Fruit fly (Drosophila melanogaster) whole organism, embryonic: ENCODE results near the gene dbe.

Experiments
- Aef1 ChIP-seq: fragments of 200-800 bp; sonication (Bioruptor generic); IDR thresholded peaks from 3 replicates; pipeline ENCODE4 v1.3.6; 2022; ENCODE audit warnings: missing biosample characterization, missing genetic modification characterization
- Asciz ChIP-seq: fragments of 200-800 bp; sonication (Bioruptor generic); optimal IDR thresholded peaks from 2 replicates; lab custom pipeline; 2017; ENCODE audit warnings: missing biosample characterization, mild to moderate bottlenecking, missing genetic modification characterization, missing genetic modification reagents
- Atf3 ChIP-seq: fragments of 200-800 bp; sonication (Bioruptor generic); optimal IDR thresholded peaks from 3 replicates; lab custom pipeline; 2016; ENCODE audit warnings: missing biosample characterization, missing genetic modification characterization
- Bdp1 ChIP-seq: fragments of 200-800 bp; sonication (Bioruptor generic); optimal IDR thresholded peaks from 3 replicates; lab custom pipeline; 2016; ENCODE audit warnings: missing biosample characterization, missing genetic modification characterization
- CG10431 ChIP-seq: fragments of 200-800 bp; sonication (Bioruptor generic); optimal IDR thresholded peaks from 3 replicates; lab custom pipeline; 2018; ENCODE audit warnings: missing biosample characterization, mild to moderate bottlenecking, missing genetic modification characterization
- CG11247 ChIP-seq: fragments of 200-800 bp; sonication (Bioruptor generic); IDR thresholded peaks from 2 replicates; pipeline ENCODE4 v1.3.6; 2022; ENCODE audit warnings: missing biosample characterization, missing genetic modification characterization
- CG11504 ChIP-seq: fragments of 200-800 bp; sonication (Bioruptor generic); optimal IDR thresholded peaks from 3 replicates; lab custom pipeline; 2019; ENCODE audit warnings: missing biosample characterization, mild to moderate bottlenecking, missing genetic modification characterization, moderate library complexity
- CG12104 ChIP-seq: fragments of 200-800 bp; sonication (Bioruptor generic); optimal IDR thresholded peaks from 3 replicates; lab custom pipeline; 2016; ENCODE audit warnings: missing biosample characterization, missing genetic modification characterization
- CG12391 ChIP-seq: fragments of 200-800 bp; sonication (Bioruptor generic); optimal IDR thresholded peaks from 3 replicates; lab custom pipeline; 2018; ENCODE audit warnings: missing biosample characterization, mild to moderate bottlenecking, missing genetic modification characterization, moderate library complexity
- CG13296 ChIP-seq: fragments of 200-800 bp; sonication (Bioruptor generic); optimal IDR thresholded peaks from 3 replicates; lab custom pipeline; 2018; ENCODE audit warnings: missing biosample characterization, mild to moderate bottlenecking, missing genetic modification characterization
- CG13424 ChIP-seq: fragments of 200-800 bp; sonication (Bioruptor generic); optimal IDR thresholded peaks from 2 replicates; lab custom pipeline; 2019; ENCODE audit warnings: missing biosample characterization, mild to moderate bottlenecking, missing genetic modification characterization, moderate library complexity
- CG14965 ChIP-seq: fragments of 200-800 bp; sonication (Bioruptor generic); optimal IDR thresholded peaks from 2 replicates; lab custom pipeline; 2016; ENCODE audit warnings: missing biosample characterization, missing genetic modification characterization, borderline replicate concordance
- CG16815 ChIP-seq: fragments of 200-800 bp; sonication (Bioruptor generic); optimal IDR thresholded peaks from 3 replicates; lab custom pipeline; 2017; ENCODE audit warnings: missing biosample characterization, mild to moderate bottlenecking, missing genetic modification characterization
- CG17912 ChIP-seq: fragments of 200-800 bp; sonication (Bioruptor generic); optimal IDR thresholded peaks from 2 replicates; lab custom pipeline; 2018; ENCODE audit warnings: missing biosample characterization, mild to moderate bottlenecking, missing genetic modification characterization
- CG18599 ChIP-seq: fragments of 200-800 bp; sonication (Bioruptor generic); optimal IDR thresholded peaks from 3 replicates; lab custom pipeline; 2017; ENCODE audit warnings: missing biosample characterization, missing genetic modification characterization, mild to moderate bottlenecking, moderate library complexity, missing genetic modification reagents
- CG2120 ChIP-seq: fragments of 200-800 bp; sonication (Bioruptor generic); optimal IDR thresholded peaks from 3 replicates; lab custom pipeline; 2016; ENCODE audit warnings: missing biosample characterization, missing genetic modification characterization
- CG2678 ChIP-seq: fragments of 200-800 bp; sonication (Bioruptor generic); optimal IDR thresholded peaks from 3 replicates; lab custom pipeline; 2019; ENCODE audit warnings: missing biosample characterization, mild to moderate bottlenecking, missing genetic modification characterization, moderate library complexity
- CG31441 ChIP-seq: fragments of 200-800 bp; sonication (Bioruptor generic); IDR thresholded peaks from 2 replicates; pipeline ENCODE4 v1.3.6; 2022; ENCODE audit warnings: missing biosample characterization, missing genetic modification characterization
- CG34376 ChIP-seq: fragments of 200-800 bp; sonication (Bioruptor generic); optimal IDR thresholded peaks from 2 replicates; lab custom pipeline; 2018; ENCODE audit warnings: missing biosample characterization, mild to moderate bottlenecking, missing genetic modification characterization
- CG6175 ChIP-seq: fragments of 200-800 bp; sonication (Bioruptor generic); IDR thresholded peaks from 3 replicates; pipeline ENCODE4 v1.3.6; 2022; ENCODE audit warnings: missing biosample characterization, missing genetic modification characterization
- CG6791 ChIP-seq: fragments of 200-800 bp; sonication (Bioruptor generic); IDR thresholded peaks from 3 replicates; pipeline ENCODE4 v1.3.6; 2022; ENCODE audit warnings: missing biosample characterization, missing genetic modification characterization; ENCODE audit not compliant: partially characterized antibody
- CG7745 ChIP-seq: fragments of 200-800 bp; sonication (Bioruptor generic); optimal IDR thresholded peaks from 2 replicates; lab custom pipeline; 2018; ENCODE audit warnings: missing biosample characterization, mild to moderate bottlenecking, missing genetic modification characterization, moderate library complexity
- CG7786 ChIP-seq: fragments of 200-800 bp; sonication (Bioruptor generic); optimal IDR thresholded peaks from 2 replicates; lab custom pipeline; 2016; ENCODE audit warnings: missing biosample characterization, missing genetic modification characterization
- CG8478 ChIP-seq: fragments of >200 bp; optimal IDR thresholded peaks from 2 replicates; lab custom pipeline; 2018
- CG8944 ChIP-seq: fragments of 200-800 bp; sonication (Bioruptor generic); optimal IDR thresholded peaks from 3 replicates; lab custom pipeline; 2016; ENCODE audit warnings: missing biosample characterization, missing genetic modification characterization
- Doc2 ChIP-seq: fragments of 200-800 bp; sonication (Bioruptor generic); IDR thresholded peaks from 2 replicates; pipeline ENCODE4 v1.3.6; 2022; ENCODE audit warnings: missing biosample characterization, missing genetic modification characterization
- Fer3 ChIP-seq: fragments of 200-800 bp; sonication (Bioruptor generic); optimal IDR thresholded peaks from 2 replicates; lab custom pipeline; 2018; ENCODE audit warnings: missing biosample characterization, mild to moderate bottlenecking, missing genetic modification characterization, moderate library complexity
- HLH54F ChIP-seq: fragments of 200-800 bp; sonication (Bioruptor generic); optimal IDR thresholded peaks from 3 replicates; lab custom pipeline; 2016; ENCODE audit warnings: missing biosample characterization, missing genetic modification characterization
- Hr3 ChIP-seq: fragments of 200-800 bp; sonication (Bioruptor generic); optimal IDR thresholded peaks from 3 replicates; lab custom pipeline; 2016; ENCODE audit warnings: missing biosample characterization, missing genetic modification characterization
- Hr39 ChIP-seq: fragments of >200 bp; optimal IDR thresholded peaks from 2 replicates; lab custom pipeline; 2017
- Mes4 ChIP-seq: fragments of 200-800 bp; sonication (Bioruptor generic); optimal IDR thresholded peaks from 2 replicates; lab custom pipeline; 2016; ENCODE audit warnings: missing biosample characterization, missing genetic modification characterization
- Nf-YA ChIP-seq: fragments of 200-800 bp; sonication (Bioruptor generic); IDR thresholded peaks from 2 replicates; pipeline ENCODE4 v1.3.6; 2022; ENCODE audit warnings: missing biosample characterization, missing genetic modification characterization
- NfI ChIP-seq: fragments of 200-800 bp; sonication (Bioruptor generic); optimal IDR thresholded peaks from 3 replicates; lab custom pipeline; 2018; ENCODE audit warnings: missing biosample characterization, mild to moderate bottlenecking, missing genetic modification characterization, moderate library complexity
- Oli ChIP-seq: fragments of 200-800 bp; sonication (Bioruptor generic); optimal IDR thresholded peaks from 2 replicates; lab custom pipeline; 2018; ENCODE audit warnings: missing biosample characterization, mild to moderate bottlenecking, missing genetic modification characterization, moderate library complexity
- Poxn ChIP-seq: fragments of 200-800 bp; sonication (Bioruptor generic); IDR thresholded peaks from 2 replicates; pipeline ENCODE4 v1.3.6; 2022; ENCODE audit warnings: missing biosample characterization, missing genetic modification characterization
- Ravus ChIP-seq: fragments of 200-800 bp; sonication (Bioruptor generic); IDR thresholded peaks from 2 replicates; pipeline ENCODE4 v1.3.6; 2022; ENCODE audit warnings: missing biosample characterization, missing genetic modification characterization
- Sin3A ChIP-seq: fragments of >200 bp; optimal IDR thresholded peaks from 2 replicates; lab custom pipeline; 2018
- abd-A ChIP-seq: fragments of 200-800 bp; sonication (Bioruptor generic); optimal IDR thresholded peaks from 3 replicates; lab custom pipeline; 2019; ENCODE audit warnings: missing biosample characterization, mild to moderate bottlenecking, missing genetic modification characterization, moderate library complexity
- bigmax ChIP-seq: fragments of 200-800 bp; sonication (Bioruptor generic); optimal IDR thresholded peaks from 2 replicates; lab custom pipeline; 2018; ENCODE audit warnings: missing biosample characterization, mild to moderate bottlenecking, missing genetic modification characterization
- bowl ChIP-seq: fragments of 200-800 bp; sonication (Bioruptor generic); IDR thresholded peaks from 2 replicates; pipeline ENCODE4 v1.3.6; 2022; ENCODE audit warnings: missing biosample characterization, missing genetic modification characterization
- gcm ChIP-seq: fragments of 200-800 bp; sonication (Bioruptor generic); optimal IDR thresholded peaks from 2 replicates; lab custom pipeline; 2019; ENCODE audit warnings: missing biosample characterization, mild to moderate bottlenecking, missing genetic modification characterization, moderate library complexity
- knrl ChIP-seq: fragments of 200-800 bp; sonication (Bioruptor generic); IDR thresholded peaks from 3 replicates; pipeline ENCODE4 v1.3.6; 2022; ENCODE audit warnings: missing biosample characterization, missing genetic modification characterization; ENCODE audit not compliant: partially characterized antibody
- mam ChIP-seq: fragments of 200-800 bp; sonication (Bioruptor generic); optimal IDR thresholded peaks from 3 replicates; lab custom pipeline; 2016; ENCODE audit warnings: missing biosample characterization, missing genetic modification characterization
- mirr ChIP-seq: fragments of 200-800 bp; sonication (Bioruptor generic); optimal IDR thresholded peaks from 3 replicates; lab custom pipeline; 2018; ENCODE audit warnings: missing biosample characterization, mild to moderate bottlenecking, missing genetic modification characterization
- onecut ChIP-seq: fragments of 200-800 bp; sonication (Bioruptor generic); IDR thresholded peaks from 2 replicates; pipeline ENCODE4 v1.3.6; 2022; ENCODE audit warnings: missing biosample characterization, missing genetic modification characterization
- org-1 ChIP-seq: fragments of 200-800 bp; sonication (Bioruptor generic); optimal IDR thresholded peaks from 2 replicates; lab custom pipeline; 2017; ENCODE audit warnings: missing biosample characterization, missing genetic modification characterization
- pan ChIP-seq, 4 experiments: fragments of >200 bp in 3 of 4; fragments of 200-800 bp in 1 of 4; sonication (Bioruptor generic) in 1 of 4; optimal IDR thresholded peaks in 3 of 4; IDR thresholded peaks in 1 of 4; 2 replicates each; pipeline versions ENCODE4 v1.3.6 to Lab custom; 2017 to 2022; ENCODE audit warnings: missing biosample characterization in 2 of 4, missing genetic modification characterization in 2 of 4, mixed read lengths in 1 of 4
- sisA ChIP-seq: fragments of 200-800 bp; sonication (Bioruptor generic); IDR thresholded peaks from 2 replicates; pipeline ENCODE4 v1.3.6; 2022; ENCODE audit warnings: missing biosample characterization, missing genetic modification characterization
- so ChIP-seq: fragments of 200-800 bp; sonication (Bioruptor generic); IDR thresholded peaks from 3 replicates; pipeline ENCODE4 v1.3.6; 2022; ENCODE audit warnings: missing biosample characterization, missing genetic modification characterization
- sr ChIP-seq: fragments of 200-800 bp; sonication (Bioruptor generic); IDR thresholded peaks from 3 replicates; pipeline ENCODE4 v1.3.6; 2022; ENCODE audit warnings: missing biosample characterization, missing genetic modification characterization
- tin ChIP-seq: fragments of 200-800 bp; sonication (Bioruptor generic); optimal IDR thresholded peaks from 3 replicates; lab custom pipeline; 2016; ENCODE audit warnings: missing biosample characterization, missing genetic modification characterization
- vnd ChIP-seq: fragments of 200-800 bp; sonication (Bioruptor generic); IDR thresholded peaks from 3 replicates; pipeline ENCODE4 v1.3.6; 2022; ENCODE audit warnings: missing biosample characterization, missing genetic modification characterization; ENCODE audit not compliant: partially characterized antibody
- wdn ChIP-seq: fragments of 200-800 bp; sonication (Bioruptor generic); IDR thresholded peaks from 2 replicates; pipeline ENCODE4 v1.3.6; 2022; ENCODE audit warnings: missing biosample characterization, missing genetic modification characterization

Gene dbe

dm6 chr2L:886743-887142 lies 17.1 kb upstream of the dbe start (continued):
- no peak for TF ChIP-seq knrl
- TF ChIP-seq bigmax (GFP tag; lab: Kevin White, UChicago) = no peak
- TF ChIP-seq CG12391 (tag; lab: Kevin White, UChicago) = peak; percentile 14
- TF ChIP-seq Poxn = no peak
- TF ChIP-seq abd-A (tag; lab: Kevin White, UChicago) = peak; percentile 46
- no peak for TF ChIP-seq Atf3
- TF ChIP-seq CG13296 = no peak
- no peak for TF ChIP-seq org-1 (GFP tag; lab: Kevin White, UChicago)
- no peak for TF ChIP-seq CG6175 (GFP tag; lab: Robert Waterston, UW)
- no peak for TF ChIP-seq CG8478
- TF ChIP-seq sr (GFP tag; lab: Robert Waterston, UW) = no peak
- no peak for TF ChIP-seq gcm (GFP tag; lab: Kevin White, UChicago)
- no peak for TF ChIP-seq Bdp1
- TF ChIP-seq CG11247 (GFP tag; lab: Robert Waterston, UW) = no peak
- TF ChIP-seq CG34376 (GFP tag; lab: Kevin White, UChicago) = no peak
- TF ChIP-seq CG12104 = no peak
- no peak for TF ChIP-seq Doc2 (GFP tag; lab: Robert Waterston, UW)
- TF ChIP-seq so (GFP tag; lab: Robert Waterston, UW) = no peak
- TF ChIP-seq Hr39 (lab: Kevin White, UChicago) = no peak
- no peak for TF ChIP-seq Ravus (GFP tag; lab: Robert Waterston, UW)
- peak; percentile 34 for TF ChIP-seq Fer3 (tag; lab: Kevin White, UChicago)
- no peak for TF ChIP-seq CG8944 (GFP tag; lab: Kevin White, UChicago)
- no peak for TF ChIP-seq sisA
- TF ChIP-seq CG17912 = no peak
- no peak for TF ChIP-seq Asciz (GFP tag; lab: Kevin White, UChicago)
- no peak for TF ChIP-seq CG14965
- no peak for TF ChIP-seq vnd (GFP tag; lab: Robert Waterston, UW)
- TF ChIP-seq mirr (GFP tag; lab: Kevin White, UChicago) = no peak
- TF ChIP-seq bowl (GFP tag; lab: Robert Waterston, UW) = no peak
- TF ChIP-seq CG6791 (GFP tag; lab: Robert Waterston, UW) = no peak
- TF ChIP-seq CG7745 (tag; lab: Kevin White, UChicago) = no peak
- no peak for TF ChIP-seq Aef1 (GFP tag; lab: Robert Waterston, UW)
- TF ChIP-seq CG2678 (tag; lab: Kevin White, UChicago) = peak; percentile 54
- TF ChIP-seq CG13424 (tag; lab: Kevin White, UChicago) = peak; percentile 5
- no peak for TF ChIP-seq CG7786 (GFP tag; lab: Kevin White, UChicago)
- TF ChIP-seq HLH54F (GFP tag; lab: Kevin White, UChicago) = no peak
- no peak for TF ChIP-seq pan (optimal IDR thresholded peaks at IDR 0.05; lab: Kevin White, UChicago)
- no peak for TF ChIP-seq pan (GFP tag; optimal IDR thresholded peaks at IDR 0.05 in 1 of 2, IDR thresholded peaks at IDR 0.05 in 1 of 2)
- TF ChIP-seq CG10431 = no peak
- TF ChIP-seq CG18599 (GFP tag; lab: Kevin White, UChicago) = peak; percentile 62
- TF ChIP-seq wdn = no peak
- no peak for TF ChIP-seq Nf-YA (GFP tag; lab: Robert Waterston, UW)
- no peak for TF ChIP-seq Hr3
- peak; percentile 20 for TF ChIP-seq Oli (tag; lab: Kevin White, UChicago)
- TF ChIP-seq CG31441 (GFP tag; lab: Robert Waterston, UW) = no peak
- TF ChIP-seq tin (GFP tag; lab: Kevin White, UChicago) = no peak
- TF ChIP-seq Mes4 (GFP tag; lab: Kevin White, UChicago) = no peak
- no peak for TF ChIP-seq CG2120
- TF ChIP-seq CG11504 (tag; lab: Kevin White, UChicago) = no peak
- TF ChIP-seq CG16815 (GFP tag; lab: Kevin White, UChicago) = no peak
- peak; percentile 34 for TF ChIP-seq mam (GFP tag; lab: Kevin White, UChicago)
- TF ChIP-seq Sin3A (lab: Kevin White, UChicago) = no peak
- peak; percentile 20 for TF ChIP-seq NfI (GFP tag; lab: Kevin White, UChicago)
- TF ChIP-seq onecut (GFP tag; lab: Robert Waterston, UW) = no peak
